Worm (Caenorhabditis elegans) whole organism, mixed stage, embryonic: ENCODE data around the gene nlp-27.

Source experiments
- lin-13 ChIP-seq: fragments of 150-350 bp; optimal IDR thresholded peaks from 2 replicates; lab custom pipeline; 2014; ENCODE audit warnings: missing biosample characterization, missing genetic modification characterization
- nhr-28 ChIP-seq: fragments of 150-350 bp; optimal IDR thresholded peaks from 2 replicates; lab custom pipeline; 2014; ENCODE audit warnings: missing biosample characterization, missing genetic modification characterization

Gene nlp-27

ce11 chrV:4038557-4038956, 49.4 kb downstream of the nlp-27 start:
- TF ChIP-seq nhr-28 (no peak), lin-13 (tag; lab: Kevin White, UChicago) (no peak)
- TF ChIP-seq, all 35 proteins: peak for 0
